Worm (Caenorhabditis elegans): ENCODE measurements around the gene sucl-2.

Gene sucl-2

ce11 chrIII:887874-888299 is 13.3 kb downstream of the sucl-2 start (continued):
- TF ChIP-seq ceh-22 (tag; optimal IDR thresholded peaks at IDR 0.05) (no peak), nhr-11 (tag; optimal IDR thresholded peaks at IDR 0.05) (no peak), ahr-1 (tag; optimal IDR thresholded peaks at IDR 0.05) (no peak), elt-4 (tag; optimal IDR thresholded peaks at IDR 0.05) (no peak), hlh-30 (tag; optimal IDR thresholded peaks at IDR 0.05; ENCODE audit: insufficient read depth) (peak; percentile 73), eyg-1 (tag; optimal IDR thresholded peaks at IDR 0.05) (peak; percentile 53), unc-86 (tag; optimal IDR thresholded peaks at IDR 0.05) (peak; percentile 13), dve-1 (tag; optimal IDR thresholded peaks at IDR 0.05) (peak; percentile 55), K02D7.2 (tag; optimal IDR thresholded peaks at IDR 0.05) (no peak), pax-1 (tag; optimal IDR thresholded peaks at IDR 0.05) (no peak), pat-9 (tag; optimal IDR thresholded peaks at IDR 0.05) (no peak), ztf-16 (tag; optimal IDR thresholded peaks at IDR 0.05) (no peak), che-1 (tag; optimal IDR thresholded peaks at IDR 0.05) (no peak), ceh-14 (tag; optimal IDR thresholded peaks at IDR 0.05) (peak; percentile 50), ceh-2 (tag; optimal IDR thresholded peaks at IDR 0.05) (no peak), hlh-15 (tag; optimal IDR thresholded peaks at IDR 0.05) (no peak), sox-4 (tag; optimal IDR thresholded peaks at IDR 0.05) (no peak), odd-2 (tag; optimal IDR thresholded peaks at IDR 0.05) (no peak), ref-2 (tag; optimal IDR thresholded peaks at IDR 0.05) (peak; percentile 35), unc-42 (tag; optimal IDR thresholded peaks at IDR 0.05) (peak; percentile 73), elt-2 (tag; optimal IDR thresholded peaks at IDR 0.05) (peak; percentile 52), dmd-4 (tag; optimal IDR thresholded peaks at IDR 0.05; ENCODE audit: borderline replicate concordance) (no peak), hlh-8 (tag; optimal IDR thresholded peaks at IDR 0.05) (no peak), hlh-6 (tag; optimal IDR thresholded peaks at IDR 0.05) (no peak), fax-1 (tag; optimal IDR thresholded peaks at IDR 0.05) (no peak), lin-11 (tag; optimal IDR thresholded peaks at IDR 0.05) (no peak), gmeb-2 (tag; optimal IDR thresholded peaks at IDR 0.05) (no peak), madf-2 (tag; optimal IDR thresholded peaks at IDR 0.05) (peak; percentile 13), C38D4.7 (GFP tag; optimal IDR thresholded peaks at IDR 0.05) (no peak), tbx-7 (tag; optimal IDR thresholded peaks at IDR 0.05) (no peak), Y22D7AL.16 (tag; optimal IDR thresholded peaks at IDR 0.05) (no peak), ceh-34 (tag; optimal IDR thresholded peaks at IDR 0.05) (peak; percentile 40), sdc-2 (tag; optimal IDR thresholded peaks at IDR 0.05) (no peak), unc-3 (GFP tag; conservative IDR thresholded peaks at IDR 0.05) (no peak; the same call in 1 of the 2 replicates), unc-3 (tag; optimal IDR thresholded peaks at IDR 0.05) (peak; percentile 45), ceh-9 (tag; optimal IDR thresholded peaks at IDR 0.05) (no peak), ceh-30 (tag; optimal IDR thresholded peaks at IDR 0.05) (peak; percentile 22), nhr-232 (tag; optimal IDR thresholded peaks at IDR 0.05) (no peak)

- no peak for TF ChIP-seq hlh-13 (GFP tag; optimal IDR thresholded peaks at IDR 0.05)
- TF ChIP-seq ama-1 (optimal IDR thresholded peaks at IDR 0.05), result no peak
- no peak for TF ChIP-seq hlh-8 (tag; optimal IDR thresholded peaks at IDR 0.05)
- no peak for TF ChIP-seq ceh-9 (tag; optimal IDR thresholded peaks at IDR 0.05)
- TF ChIP-seq F13H6.1 (tag; optimal IDR thresholded peaks at IDR 0.05), result no peak
- TF ChIP-seq npax-4 (tag; optimal IDR thresholded peaks at IDR 0.05), result no peak
- no peak for TF ChIP-seq T23F11.4 (GFP tag; optimal IDR thresholded peaks at IDR 0.05)
- no peak for TF ChIP-seq odd-2 (tag; optimal IDR thresholded peaks at IDR 0.05)
- TF ChIP-seq dve-1 (tag; optimal IDR thresholded peaks at IDR 0.05), result no peak
- no peak for TF ChIP-seq rnt-1 (tag; optimal IDR thresholded peaks at IDR 0.05)
- TF ChIP-seq pha-2 (tag; optimal IDR thresholded peaks at IDR 0.05), result no peak
- TF ChIP-seq hlh-15 (tag; optimal IDR thresholded peaks at IDR 0.05), result no peak
- TF ChIP-seq ttx-3 (tag; optimal IDR thresholded peaks at IDR 0.05), result no peak
- TF ChIP-seq elt-4 (tag; optimal IDR thresholded peaks at IDR 0.05), result no peak
- TF ChIP-seq gmeb-2 (tag; optimal IDR thresholded peaks at IDR 0.05), result no peak
- no peak for TF ChIP-seq lim-6 (tag; optimal IDR thresholded peaks at IDR 0.05)
- no peak for TF ChIP-seq K02D7.2 (tag; optimal IDR thresholded peaks at IDR 0.05)
- TF ChIP-seq pax-1 (tag; optimal IDR thresholded peaks at IDR 0.05), result no peak
- TF ChIP-seq ceh-48 (tag; optimal IDR thresholded peaks at IDR 0.05), result no peak
- no peak for TF ChIP-seq Y22D7AL.16 (tag; optimal IDR thresholded peaks at IDR 0.05)
Observed at ce11 chrIII:886726-887125, 14.5 kb downstream of the sucl-2 start, which contains the start of gene zer-1. Gene zer-1, minus strand, starts transcription at chrIII:886793.

All from whole organism, late embryonic.